Worm (Caenorhabditis elegans): ENCODE results near the gene C36B7.4.
A peak's percentile ranks its signal among the peaks of the same experiment; 100 is the strongest.

Gene C36B7.4

ce11 chrX:7085912-7086311 lies at the start of gene C36B7.4:
Gene C36B7.4, minus strand, starts transcription at chrX:7086012.
- no peak for TF ChIP-seq R02D3.7 (tag; optimal IDR thresholded peaks at IDR 0.05)
- TF ChIP-seq nhr-21 (tag; optimal IDR thresholded peaks at IDR 0.05): no peak
- no peak for TF ChIP-seq skn-1 (tag; optimal IDR thresholded peaks at IDR 0.05)
- no peak for TF ChIP-seq unc-55 (GFP tag; optimal IDR thresholded peaks at IDR 0.05)
- no peak for TF ChIP-seq lin-13 (GFP tag; optimal IDR thresholded peaks at IDR 0.05)

ce11 chrX:7131206-7131605 lies 45.4 kb upstream of the C36B7.4 start:
- TF ChIP-seq lin-39 (tag; optimal IDR thresholded peaks at IDR 0.05): no peak
- TF ChIP-seq F13H6.1 (tag; optimal IDR thresholded peaks at IDR 0.05): no peak
- TF ChIP-seq R02D3.7 (tag; optimal IDR thresholded peaks at IDR 0.05): no peak
- TF ChIP-seq peb-1 (tag; optimal IDR thresholded peaks at IDR 0.05): no peak
- TF ChIP-seq egl-27 (tag; optimal IDR thresholded peaks at IDR 0.05): no peak
- no peak for TF ChIP-seq ZK546.5 (tag; optimal IDR thresholded peaks at IDR 0.05)
- TF ChIP-seq nhr-6 (tag; optimal IDR thresholded peaks at IDR 0.05): no peak
- TF ChIP-seq ceh-82 (tag; optimal IDR thresholded peaks at IDR 0.05): no peak
- no peak for TF ChIP-seq nhr-10 (tag; optimal IDR thresholded peaks at IDR 0.05)

ce11 chrX:7129460-7129859 lies 43.6 kb upstream of the C36B7.4 start:
- TF ChIP-seq sma-9 (GFP tag; optimal IDR thresholded peaks at IDR 0.05) (peak; percentile 30), sma-9 (tag; optimal IDR thresholded peaks at IDR 0.05) (no peak), blmp-1 (tag; optimal IDR thresholded peaks at IDR 0.05; ENCODE audit: insufficient read depth) (no peak), C34F6.9 (tag; optimal IDR thresholded peaks at IDR 0.05) (peak; percentile 1), crh-2 (tag; optimal IDR thresholded peaks at IDR 0.05) (no peak), nhr-129 (tag; optimal IDR thresholded peaks at IDR 0.05) (peak; percentile 32), aly-2 (tag; optimal IDR thresholded peaks at IDR 0.05) (no peak), lsy-2 (tag; optimal IDR thresholded peaks at IDR 0.05) (peak in 1 of 2 experiments; percentile 14), mdl-1 (tag; optimal IDR thresholded peaks at IDR 0.05) (peak; percentile 64 to 77), sem-4 (tag; optimal IDR thresholded peaks at IDR 0.05) (peak; percentile 12), fos-1 (tag; optimal IDR thresholded peaks at IDR 0.05) (peak; percentile 28), nhr-25 (tag; optimal IDR thresholded peaks at IDR 0.05) (peak; percentile 51)

- TF ChIP-seq blmp-1 (tag; optimal IDR thresholded peaks at IDR 0.05; ENCODE audit: insufficient read depth) (no peak), nhr-129 (tag; optimal IDR thresholded peaks at IDR 0.05) (no peak), ztf-4 (tag; optimal IDR thresholded peaks at IDR 0.05) (no peak), Y55F3AM.14 (GFP tag; optimal IDR thresholded peaks at IDR 0.05) (no peak), nhr-237 (tag; optimal IDR thresholded peaks at IDR 0.05) (no peak)
Observed at ce11 chrX:7128615-7129014, 42.8 kb upstream of the C36B7.4 start.

ce11 chrX:7126348-7126747 lies 40.5 kb upstream of the C36B7.4 start, which contains the start of gene ist-1:
Gene ist-1, plus strand, starts transcription at chrX:7126648.
- TF ChIP-seq nhr-129 (tag; optimal IDR thresholded peaks at IDR 0.05) (no peak), fos-1 (tag; optimal IDR thresholded peaks at IDR 0.05) (no peak), skn-1 (tag; optimal IDR thresholded peaks at IDR 0.05) (no peak), mab-5 (tag; optimal IDR thresholded peaks at IDR 0.05) (no peak), nhr-11 (tag; optimal IDR thresholded peaks at IDR 0.05) (no peak), sma-9 (GFP tag; optimal IDR thresholded peaks at IDR 0.05) (no peak), sma-9 (tag; optimal IDR thresholded peaks at IDR 0.05) (no peak), nhr-6 (tag; optimal IDR thresholded peaks at IDR 0.05) (no peak), nhr-12 (tag; optimal IDR thresholded peaks at IDR 0.05) (no peak), zag-1 (tag; optimal IDR thresholded peaks at IDR 0.05) (no peak), Y55F3AM.14 (GFP tag; optimal IDR thresholded peaks at IDR 0.05) (no peak), peb-1 (tag; optimal IDR thresholded peaks at IDR 0.05) (no peak)

- TF ChIP-seq unc-62 (GFP tag; optimal IDR thresholded peaks at IDR 0.05): no peak
- TF ChIP-seq fos-1 (tag; optimal IDR thresholded peaks at IDR 0.05): peak; percentile 62
Observed at ce11 chrX:7125178-7125577, 39.4 kb upstream of the C36B7.4 start.
